Worm (Caenorhabditis elegans): ENCODE measurements around the gene D1014.7.
A peak's percentile ranks its signal among the peaks of the same experiment; 100 is the strongest.

D1014.7 gene

DNA sequence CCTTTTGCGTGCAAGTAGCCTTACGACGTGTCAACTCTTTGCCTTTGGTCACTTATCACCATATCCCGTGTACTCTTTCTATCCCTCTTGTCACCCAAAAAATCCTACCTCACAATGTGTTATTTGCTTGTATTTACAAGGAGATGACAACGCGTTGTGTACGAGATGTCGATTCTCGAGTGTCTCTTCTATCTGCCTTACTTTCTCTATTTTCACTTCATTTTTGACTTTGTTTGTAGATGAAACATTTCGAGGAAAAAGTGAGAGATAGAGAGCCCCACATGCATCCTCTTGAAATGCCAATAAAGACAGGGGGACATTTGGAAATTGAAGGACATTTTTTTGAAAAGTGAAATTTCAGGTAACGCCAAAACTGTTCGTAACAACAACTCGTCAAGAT, 7.2 kb upstream of the D1014.7 start:
- TF ChIP-seq swsn-7 (tag; optimal IDR thresholded peaks at IDR 0.05), result no peak
- TF ChIP-seq nhr-71 (tag; optimal IDR thresholded peaks at IDR 0.05), result no peak
- no peak for TF ChIP-seq lin-13 (GFP tag; optimal IDR thresholded peaks at IDR 0.05)
- peak; percentile 34 for TF ChIP-seq tbx-2 (tag; optimal IDR thresholded peaks at IDR 0.05)
- TF ChIP-seq hpl-2 (GFP tag; optimal IDR thresholded peaks at IDR 0.05), result no peak
- no peak for TF ChIP-seq vab-15 (tag; optimal IDR thresholded peaks at IDR 0.05)
- peak; percentile 74 for TF ChIP-seq nhr-77 (tag; optimal IDR thresholded peaks at IDR 0.05)

DNA sequence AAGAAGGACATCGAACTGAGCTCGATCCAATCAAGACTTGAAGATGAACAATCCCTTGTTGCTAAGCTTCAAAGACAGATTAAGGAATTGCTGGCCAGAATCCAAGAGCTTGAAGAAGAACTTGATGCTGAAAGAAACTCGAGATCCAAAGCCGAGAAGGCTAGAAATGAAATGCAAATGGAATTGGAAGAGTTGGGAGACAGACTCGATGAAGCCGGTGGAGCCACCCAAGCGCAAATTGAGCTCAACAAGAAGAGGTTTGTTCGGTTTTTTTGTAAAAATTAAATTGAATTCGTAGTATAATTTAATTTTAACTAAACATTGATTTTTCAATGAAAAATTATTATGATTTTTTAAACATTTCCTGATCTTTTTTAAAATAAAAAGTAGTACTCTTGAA, 3.5 kb upstream of the D1014.7 start:
- TF ChIP-seq irx-1 (tag; optimal IDR thresholded peaks at IDR 0.05) (no peak), fkh-8 (tag; optimal IDR thresholded peaks at IDR 0.05) (no peak), unc-62 (GFP tag; optimal IDR thresholded peaks at IDR 0.05) (no peak), hpl-2 (GFP tag; optimal IDR thresholded peaks at IDR 0.05) (no peak), nhr-237 (tag; optimal IDR thresholded peaks at IDR 0.05) (no peak), snu-23 (GFP tag; optimal IDR thresholded peaks at IDR 0.05) (no peak), Y116A8C.19 (tag; optimal IDR thresholded peaks at IDR 0.05; ENCODE audit: borderline replicate concordance) (no peak), ceh-88 (GFP tag; IDR thresholded peaks at IDR 0.05) (no peak), C04F5.9 (tag; optimal IDR thresholded peaks at IDR 0.05) (no peak), dpl-1 (GFP tag; optimal IDR thresholded peaks at IDR 0.05) (no peak), fkh-4 (tag; optimal IDR thresholded peaks at IDR 0.05; ENCODE audit: borderline replicate concordance) (no peak), ztf-11 (tag; optimal IDR thresholded peaks at IDR 0.05) (no peak), efl-3 (GFP tag; optimal IDR thresholded peaks at IDR 0.05) (no peak), mep-1 (tag; optimal IDR thresholded peaks at IDR 0.05) (no peak)

DNA sequence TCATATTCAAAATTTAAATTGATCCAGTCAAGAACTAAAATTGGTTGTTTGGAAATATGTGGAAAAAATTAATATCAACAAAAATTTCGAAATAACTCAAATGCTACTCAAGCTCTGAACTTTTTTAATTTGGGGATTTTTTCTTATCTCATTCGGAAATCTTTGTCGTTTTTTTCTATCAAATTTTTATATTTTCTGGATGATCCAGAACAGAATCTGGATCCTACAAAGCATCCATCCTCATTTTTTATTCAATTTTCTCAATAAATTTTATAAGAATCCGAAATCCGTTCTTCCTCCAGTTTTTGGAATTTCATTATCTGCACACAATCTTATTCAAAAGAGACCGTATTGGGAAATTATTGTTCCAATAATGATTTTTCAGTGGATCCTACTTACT, 2.8 kb downstream of the D1014.7 start, which contains the start of gene D1014.6:
Gene D1014.6, plus strand, starts transcription at position 301 of the 400 bp plus-strand sequence.
- no peak for TF ChIP-seq nhr-76 (tag; optimal IDR thresholded peaks at IDR 0.05)
- no peak for TF ChIP-seq nhr-84 (tag; optimal IDR thresholded peaks at IDR 0.05)

DNA sequence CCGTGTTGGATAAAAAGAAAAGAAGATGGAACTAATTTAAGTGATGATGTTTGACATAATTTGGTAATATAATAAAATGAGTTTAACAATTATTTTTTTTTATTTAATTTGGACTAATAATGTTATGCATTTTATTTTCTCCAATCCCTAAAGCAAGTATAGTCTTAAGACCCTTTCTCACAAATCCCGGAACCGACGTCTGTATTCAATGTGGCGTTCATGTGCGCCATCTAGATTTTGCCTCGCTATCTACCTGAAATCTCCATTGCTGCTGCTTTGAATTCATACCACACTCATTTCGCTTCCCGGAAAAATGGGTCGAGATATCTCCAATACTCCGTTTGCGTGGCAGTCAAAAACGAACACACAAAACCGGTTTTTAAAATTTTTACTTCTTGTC, 5.3 kb downstream of the D1014.7 start, which contains the start of gene D1014.5:
Gene D1014.5, plus strand, starts transcription at position 301 of the 400 bp plus-strand sequence.
- TF ChIP-seq fkh-10 (GFP tag; optimal IDR thresholded peaks at IDR 0.05), result no peak
- no peak for TF ChIP-seq nhr-71 (tag; optimal IDR thresholded peaks at IDR 0.05)
- TF ChIP-seq sox-4 (tag; optimal IDR thresholded peaks at IDR 0.05), result no peak
- TF ChIP-seq ceh-88 (GFP tag; IDR thresholded peaks at IDR 0.05), result no peak
- no peak for TF ChIP-seq lin-15B (tag; optimal IDR thresholded peaks at IDR 0.05)
- TF ChIP-seq sptf-1 (tag; optimal IDR thresholded peaks at IDR 0.05), result no peak
- no peak for TF ChIP-seq mep-1 (tag; optimal IDR thresholded peaks at IDR 0.05)
- no peak for TF ChIP-seq aha-1 (tag; optimal IDR thresholded peaks at IDR 0.05)
- TF ChIP-seq unc-62 (GFP tag; optimal IDR thresholded peaks at IDR 0.05), result no peak
- no peak for TF ChIP-seq nhr-77 (tag; optimal IDR thresholded peaks at IDR 0.05)
- TF ChIP-seq nhr-20 (tag; optimal IDR thresholded peaks at IDR 0.05), result no peak
- TF ChIP-seq unc-130 (tag; optimal IDR thresholded peaks at IDR 0.05), result no peak
- no peak for TF ChIP-seq irx-1 (tag; optimal IDR thresholded peaks at IDR 0.05)
- TF ChIP-seq ztf-4 (tag; optimal IDR thresholded peaks at IDR 0.05), result no peak
- no peak for TF ChIP-seq skn-1 (tag; optimal IDR thresholded peaks at IDR 0.05)
- TF ChIP-seq mab-9 (GFP tag; IDR thresholded peaks at IDR 0.05), result no peak
- no peak for TF ChIP-seq xbp-1 (tag; optimal IDR thresholded peaks at IDR 0.05)

DNA sequence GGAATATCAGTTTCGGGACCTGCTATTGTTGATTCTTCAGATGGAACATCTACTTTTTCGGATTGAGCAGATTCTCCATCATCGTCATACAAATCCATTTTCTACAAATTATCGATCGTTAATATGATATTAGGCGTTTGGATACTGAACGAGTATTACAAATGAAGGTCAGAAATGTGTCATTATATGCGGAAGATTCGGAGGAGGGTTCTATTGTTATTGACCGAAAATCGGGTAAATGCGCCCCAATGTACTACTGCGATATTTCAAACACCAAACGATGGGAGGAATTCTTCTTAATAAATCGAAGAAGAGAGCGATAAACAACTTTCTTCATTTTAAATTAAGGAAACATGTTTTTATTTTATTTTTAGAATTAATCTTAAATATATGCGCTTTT, 11.2 kb downstream of the D1014.7 start, which contains the start of gene spr-1:
Gene spr-1, minus strand, starts transcription at position 101 of the 400 bp plus-strand sequence.
- TF ChIP-seq ceh-90 (tag; optimal IDR thresholded peaks at IDR 0.05) (no peak), grh-1 (GFP tag; IDR thresholded peaks at IDR 0.05) (no peak), C16A3.4 (tag; optimal IDR thresholded peaks at IDR 0.05) (no peak), mef-2 (tag; optimal IDR thresholded peaks at IDR 0.05) (no peak), elt-3 (tag; optimal IDR thresholded peaks at IDR 0.05) (peak in 1 of 6 experiments; percentile 48), nhr-90 (tag; optimal IDR thresholded peaks at IDR 0.05; ENCODE audit: poor library complexity) (no peak), blmp-1 (tag; optimal IDR thresholded peaks at IDR 0.05) (peak; percentile 30), nhr-85 (tag) (peak; percentile 57), efl-1 (optimal IDR thresholded peaks at IDR 0.05) (no peak), efl-1 (GFP tag; optimal IDR thresholded peaks at IDR 0.05 in 1 of 2) (peak in 1 of 2 experiments; percentile 11)
